Fruit fly (Drosophila melanogaster) whole organism, wandering third instar larva: ENCODE measurements around the gene CG4842.
A peak's percentile ranks its signal among the peaks of the same experiment; 100 is the strongest.

ENCODE experiments used
- Abd-B ChIP-seq: fragments of >200 bp; optimal IDR thresholded peaks from 2 replicates; lab custom pipeline; 2017; ENCODE audit warnings: missing biosample characterization, missing genetic modification characterization
- CG32264 ChIP-seq: fragments of 200-800 bp; sonication (Bioruptor generic); optimal IDR thresholded peaks from 2 replicates; lab custom pipeline; 2016; ENCODE audit warnings: missing biosample characterization, missing genetic modification characterization
- CG9705 ChIP-seq: fragments of 200-800 bp; sonication (Bioruptor generic); optimal IDR thresholded peaks from 2 replicates; lab custom pipeline; 2018; ENCODE audit warnings: missing biosample characterization, mild to moderate bottlenecking, missing genetic modification characterization
- CrebA ChIP-seq: fragments of 200-800 bp; sonication (Bioruptor generic); optimal IDR thresholded peaks from 2 replicates; lab custom pipeline; 2016; ENCODE audit warnings: missing biosample characterization, mild to moderate bottlenecking, missing genetic modification characterization, borderline replicate concordance
- Dfd ChIP-seq: fragments of >200 bp; optimal IDR thresholded peaks from 2 replicates; lab custom pipeline; 2017; ENCODE audit warnings: missing biosample characterization, missing genetic modification characterization
- Dif ChIP-seq: fragments of 200-275, 200-300 bp; sonication (Bioruptor generic); optimal IDR thresholded peaks from 2 replicates; lab custom pipeline; 2018; ENCODE audit warnings: missing biosample characterization, missing genetic modification characterization; ENCODE audit not compliant: partially characterized antibody
- GATAd ChIP-seq: sonication (Bioruptor generic); optimal IDR thresholded peaks from 2 replicates; lab custom pipeline; 2016; ENCODE audit warnings: missing biosample characterization, missing genetic modification characterization
- HLH106 ChIP-seq: fragments of 200-800 bp; optimal IDR thresholded peaks from 3 replicates; lab custom pipeline; 2019; ENCODE audit warnings: missing biosample characterization, mild to moderate bottlenecking, missing genetic modification characterization, moderate library complexity
- Hnf4 ChIP-seq: fragments of 200-800 bp; sonication (Bioruptor generic); optimal IDR thresholded peaks from 2 replicates; lab custom pipeline; 2016; ENCODE audit warnings: missing biosample characterization, mild to moderate bottlenecking, missing genetic modification characterization
- Hr78 ChIP-seq: fragments of >200 bp; optimal IDR thresholded peaks from 2 replicates; lab custom pipeline; 2017; ENCODE audit warnings: missing biosample characterization, missing genetic modification characterization
- Hr83 ChIP-seq: fragments of 200-300 bp; sonication (Bioruptor generic); optimal IDR thresholded peaks from 2 replicates; lab custom pipeline; 2016; ENCODE audit warnings: missing biosample characterization, mild to moderate bottlenecking, missing genetic modification characterization, moderate library complexity; ENCODE audit not compliant: poor library complexity, severe bottlenecking
- Jra ChIP-seq: sonication (Bioruptor generic); optimal IDR thresholded peaks from 2 replicates; lab custom pipeline; 2016; ENCODE audit warnings: missing biosample characterization, missing genetic modification characterization
- Mio ChIP-seq: sonication (Bioruptor generic); optimal IDR thresholded peaks from 2 replicates; lab custom pipeline; 2016; ENCODE audit warnings: missing biosample characterization, missing genetic modification characterization
- Myc ChIP-seq: fragments of >200 bp; optimal IDR thresholded peaks from 2 replicates; lab custom pipeline; 2017
- N ChIP-seq: fragments of >200 bp; optimal IDR thresholded peaks from 2 replicates; lab custom pipeline; 2018; ENCODE audit warnings: missing biosample characterization, missing external identifiers, missing genetic modification characterization
- OdsH ChIP-seq: fragments of 200-800 bp; sonication (Bioruptor generic); optimal IDR thresholded peaks from 2 replicates; lab custom pipeline; 2016; ENCODE audit warnings: missing biosample characterization, mild to moderate bottlenecking, missing genetic modification characterization
- Rel ChIP-seq, 2 experiments: fragments of 200-800 bp; sonication (Bioruptor generic) in 1 of 2; optimal IDR thresholded peaks; 2 replicates in 1 of 2; 3 replicates in 1 of 2; lab custom pipeline; 2016 to 2019; ENCODE audit warnings: mild to moderate bottlenecking in 2 of 2, missing biosample characterization in 2 of 2, missing genetic modification characterization in 2 of 2, moderate library complexity in 1 of 2
- Sp1 ChIP-seq: fragments of 200-800 bp; sonication (Bioruptor generic); optimal IDR thresholded peaks from 3 replicates; lab custom pipeline; 2019; ENCODE audit warnings: missing biosample characterization, mild to moderate bottlenecking, missing genetic modification characterization, moderate library complexity
- Vsx2 ChIP-seq: fragments of 200-300, 225-300 bp; sonication (Bioruptor generic); optimal IDR thresholded peaks from 2 replicates; lab custom pipeline; 2018; ENCODE audit warnings: missing biosample characterization, missing genetic modification characterization; ENCODE audit not compliant: partially characterized antibody
- br ChIP-seq: fragments of 200-800 bp; sonication (Bioruptor generic); optimal IDR thresholded peaks from 2 replicates; lab custom pipeline; 2016; ENCODE audit warnings: missing biosample characterization, missing genetic modification characterization
- brk ChIP-seq: fragments of 200-800 bp; sonication (Bioruptor generic); optimal IDR thresholded peaks from 2 replicates; lab custom pipeline; 2016; ENCODE audit warnings: missing biosample characterization, mild to moderate bottlenecking, missing genetic modification characterization
- dl ChIP-seq, 2 experiments: fragments of 175-275, 200-275 bp in 1 of 2; fragments of 200-275 bp in 1 of 2; sonication (Bioruptor generic); optimal IDR thresholded peaks; lab custom pipeline; 2018; ENCODE audit warnings: mild to moderate bottlenecking in 2 of 2, missing biosample characterization in 2 of 2, missing genetic modification characterization in 2 of 2, moderate library complexity in 2 of 2; ENCODE audit not compliant: partially characterized antibody in 2 of 2, insufficient read depth in 1 of 2
- dmrt93B ChIP-seq: fragments of 200-800 bp; sonication (Bioruptor generic); optimal IDR thresholded peaks from 2 replicates; lab custom pipeline; 2018; ENCODE audit warnings: missing biosample characterization, mild to moderate bottlenecking, missing genetic modification characterization
- dsf ChIP-seq: sonication (Bioruptor generic); optimal IDR thresholded peaks from 2 replicates; lab custom pipeline; 2016; ENCODE audit warnings: missing biosample characterization, missing genetic modification characterization, borderline replicate concordance
- ey ChIP-seq: fragments of 200-800 bp; sonication (Bioruptor generic); optimal IDR thresholded peaks from 2 replicates; lab custom pipeline; 2016; ENCODE audit warnings: missing biosample characterization, missing genetic modification characterization
- foxo ChIP-seq, 2 experiments: fragments of 200-800 bp; sonication (Bioruptor generic); optimal IDR thresholded peaks; 2 replicates in 1 of 2; 3 replicates in 1 of 2; lab custom pipeline; 2016 to 2017; ENCODE audit warnings: missing biosample characterization in 2 of 2, missing genetic modification characterization in 2 of 2
- fru ChIP-seq: fragments of 200-800 bp; sonication (Bioruptor generic); optimal IDR thresholded peaks from 3 replicates; lab custom pipeline; 2016; ENCODE audit warnings: missing biosample characterization, mild to moderate bottlenecking, missing genetic modification characterization
- h ChIP-seq: fragments of 200-800 bp; sonication (Bioruptor generic); optimal IDR thresholded peaks from 3 replicates; lab custom pipeline; 2016; ENCODE audit warnings: missing biosample characterization, mild to moderate bottlenecking, missing genetic modification characterization
- jim ChIP-seq: fragments of 175-275, 200-325 bp; sonication (Bioruptor generic); optimal IDR thresholded peaks from 2 replicates; lab custom pipeline; 2016; ENCODE audit warnings: missing biosample characterization, mild to moderate bottlenecking, missing genetic modification characterization
- lola ChIP-seq: fragments of >200 bp; optimal IDR thresholded peaks from 2 replicates; lab custom pipeline; 2017; ENCODE audit warnings: missing biosample characterization, missing genetic modification characterization
- pan ChIP-seq: fragments of >200 bp; optimal IDR thresholded peaks from 2 replicates; lab custom pipeline; 2017
- psq ChIP-seq: fragments of 200-800 bp; sonication (Bioruptor generic); optimal IDR thresholded peaks from 3 replicates; lab custom pipeline; 2017; ENCODE audit warnings: missing biosample characterization, mild to moderate bottlenecking, missing genetic modification characterization, moderate library complexity
- rgr ChIP-seq: fragments of 200-800 bp; sonication (Bioruptor generic); optimal IDR thresholded peaks from 3 replicates; lab custom pipeline; 2016; ENCODE audit warnings: missing biosample characterization, mild to moderate bottlenecking, missing genetic modification characterization
- sage ChIP-seq: fragments of 200-800 bp; sonication (Bioruptor generic); optimal IDR thresholded peaks from 2 replicates; lab custom pipeline; 2016; ENCODE audit warnings: missing biosample characterization, mild to moderate bottlenecking, missing genetic modification characterization
- sv ChIP-seq: fragments of 200-800 bp; sonication (Bioruptor generic); optimal IDR thresholded peaks from 3 replicates; lab custom pipeline; 2016; ENCODE audit warnings: missing biosample characterization, missing genetic modification characterization
- tai ChIP-seq: sonication (Bioruptor generic); optimal IDR thresholded peaks from 2 replicates; lab custom pipeline; 2016; ENCODE audit warnings: missing biosample characterization, missing genetic modification characterization
- usp ChIP-seq: fragments of >200 bp; optimal IDR thresholded peaks from 2 replicates; lab custom pipeline; 2017; ENCODE audit warnings: missing biosample characterization, missing genetic modification characterization
- woc ChIP-seq: sonication (Bioruptor generic); optimal IDR thresholded peaks from 2 replicates; lab custom pipeline; 2016; ENCODE audit warnings: missing biosample characterization, mild to moderate bottlenecking, missing genetic modification characterization

Gene CG4842

DNA sequence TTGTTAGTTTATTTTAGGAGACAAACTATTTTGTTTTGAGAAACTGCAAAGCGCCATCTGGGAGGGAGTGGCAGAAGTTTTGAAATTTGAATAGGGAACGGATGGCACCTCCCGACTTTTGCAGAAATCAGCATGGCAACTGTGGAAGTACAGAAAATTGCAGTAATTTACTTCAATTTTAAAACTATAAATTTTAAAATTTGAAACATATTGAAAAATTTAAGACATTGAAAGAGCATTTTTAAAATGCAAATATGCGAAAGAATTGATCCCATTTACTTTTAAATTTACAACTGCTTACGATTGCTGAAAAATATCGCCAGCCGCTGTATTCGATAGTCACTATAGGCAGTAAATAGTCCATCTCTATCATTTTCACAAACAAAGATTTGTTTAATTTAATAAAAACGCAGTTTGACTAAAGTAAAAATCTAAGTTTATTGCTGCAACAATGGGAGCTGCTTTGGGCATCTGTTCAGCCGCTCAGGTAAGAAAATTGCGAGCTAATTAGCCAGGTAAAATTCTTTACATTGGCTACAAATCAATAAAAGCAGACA lies 44.3 kb downstream of the CG4842 start, which contains the start of gene Serinc:
Serinc (plus strand) TSS at position 329 of the 557 bp plus-strand sequence.
- TF ChIP-seq N (GFP tag; lab: Kevin White, UChicago): no peak
- no peak for TF ChIP-seq Hr78 (GFP tag; lab: Kevin White, UChicago)
- TF ChIP-seq CG9705 (GFP tag; lab: Kevin White, UChicago): no peak
- TF ChIP-seq Vsx2 (GFP tag; lab: Kevin White, UChicago): no peak
- TF ChIP-seq CG32264 (GFP tag; lab: Kevin White, UChicago): no peak
- no peak for TF ChIP-seq Hnf4 (GFP tag; lab: Kevin White, UChicago)
- no peak for TF ChIP-seq CrebA (GFP tag; lab: Kevin White, UChicago)
- peak; percentile 42 for TF ChIP-seq h (GFP tag; lab: Kevin White, UChicago)
- no peak for TF ChIP-seq brk (GFP tag; lab: Kevin White, UChicago)
- peak; percentile 12 for TF ChIP-seq jim (GFP tag; lab: Kevin White, UChicago)
- peak; percentile 65 for TF ChIP-seq Myc (lab: Kevin White, UChicago)
- TF ChIP-seq psq (GFP tag; lab: Kevin White, UChicago): peak; percentile 17
- no peak for TF ChIP-seq Abd-B (GFP tag; lab: Kevin White, UChicago)
- no peak for TF ChIP-seq Dfd (GFP tag; lab: Kevin White, UChicago)
- TF ChIP-seq rgr (GFP tag; lab: Kevin White, UChicago): peak; percentile 40
- TF ChIP-seq dmrt93B (GFP tag; lab: Kevin White, UChicago): no peak
- no peak for TF ChIP-seq Dif (GFP tag; lab: Kevin White, UChicago)
- TF ChIP-seq Sp1: no peak
- no peak for TF ChIP-seq Mio (GFP tag; lab: Kevin White, UChicago)
- TF ChIP-seq HLH106 (tag; lab: Kevin White, UChicago): no peak
- peak; percentile 5 for TF ChIP-seq Hr83
- no peak for TF ChIP-seq Rel (GFP tag; optimal IDR thresholded peaks at IDR 0.05; lab: Kevin White, UChicago)
- peak; percentile 10 for TF ChIP-seq Rel (tag; optimal IDR thresholded peaks at IDR 0.05; lab: Kevin White, UChicago)
- no peak for TF ChIP-seq sage (GFP tag; lab: Kevin White, UChicago)
- no peak for TF ChIP-seq usp
- TF ChIP-seq lola (GFP tag; lab: Kevin White, UChicago): no peak
- no peak for TF ChIP-seq tai (GFP tag; lab: Kevin White, UChicago)
- TF ChIP-seq foxo (GFP tag; optimal IDR thresholded peaks at IDR 0.05; lab: Kevin White, UChicago): no peak
- TF ChIP-seq OdsH (GFP tag; lab: Kevin White, UChicago): no peak
- peak; percentile 51 for TF ChIP-seq fru
- no peak for TF ChIP-seq pan (lab: Kevin White, UChicago)
- TF ChIP-seq sv (GFP tag; lab: Kevin White, UChicago): peak; percentile 35
- TF ChIP-seq woc: peak; percentile 21
- TF ChIP-seq GATAd (GFP tag; lab: Kevin White, UChicago): peak; percentile 10
- TF ChIP-seq dl (GFP tag; optimal IDR thresholded peaks at IDR 0.05; lab: Kevin White, UChicago; ENCODE audit: insufficient read depth in 1 of 2, partially characterized antibody in 2 of 2): no peak
- TF ChIP-seq Jra (GFP tag; lab: Kevin White, UChicago): no peak
- no peak for TF ChIP-seq br (GFP tag; lab: Kevin White, UChicago)
- peak; percentile 21 for TF ChIP-seq ey
- TF ChIP-seq dsf (GFP tag; lab: Kevin White, UChicago): no peak

DNA sequence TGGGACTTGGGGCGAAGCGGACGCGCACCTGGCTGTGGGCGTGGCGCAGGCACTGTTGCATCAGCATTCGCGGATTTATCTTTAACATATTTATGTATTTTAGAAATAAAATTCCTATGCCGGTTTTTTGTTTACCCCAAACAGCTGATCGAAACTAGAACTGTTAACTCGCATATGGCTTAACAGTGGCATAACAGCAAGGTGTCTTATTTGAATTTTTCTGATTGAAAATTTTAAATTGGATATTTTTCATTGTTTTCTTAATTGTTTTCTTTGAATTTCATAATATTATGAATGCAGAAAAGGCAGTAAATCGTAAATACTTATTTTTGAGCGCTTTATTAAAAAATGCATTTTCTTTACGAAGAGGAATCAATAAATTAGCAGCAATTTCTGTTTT lies 48.8 kb downstream of the CG4842 start, which contains the start of gene GluRS-m:
GluRS-m (minus strand) TSS at position 154 of the 400 bp plus-strand sequence.
- TF ChIP-seq pan (lab: Kevin White, UChicago) (no peak), usp (no peak), CG9705 (GFP tag; lab: Kevin White, UChicago) (no peak), Myc (lab: Kevin White, UChicago) (no peak), Dif (GFP tag; lab: Kevin White, UChicago) (no peak), fru (no peak)
